Fruit fly (Drosophila melanogaster): Measurements from ENCODE around the gene Sf3b2.

- TF ChIP-seq Sin3A (optimal IDR thresholded peaks at IDR 0.05) = no peak
- no peak for TF ChIP-seq insv (optimal IDR thresholded peaks at IDR 0.05)
- TF ChIP-seq ttk (optimal IDR thresholded peaks at IDR 0.05) = no peak
- TF ChIP-seq h (optimal IDR thresholded peaks at IDR 0.05) = no peak
- TF ChIP-seq Myc (optimal IDR thresholded peaks at IDR 0.05) = no peak
These were observed 8.2 kb upstream of the Sf3b2 start, which contains the start of the genes CG17260 and SerRS for dm6 chr2L:3037153-3037579.

All from Kc167 (cell line).